Fruit fly (Drosophila melanogaster) whole organism, wandering third instar larva: Measurements from ENCODE around the gene CG3748.

ENCODE experiments used
- Dfd ChIP-seq: fragments of >200 bp; optimal IDR thresholded peaks from 2 replicates; lab custom pipeline; 2017; ENCODE audit warnings: missing biosample characterization, missing genetic modification characterization
- Hr78 ChIP-seq: fragments of >200 bp; optimal IDR thresholded peaks from 2 replicates; lab custom pipeline; 2017; ENCODE audit warnings: missing biosample characterization, missing genetic modification characterization
- N ChIP-seq: fragments of >200 bp; optimal IDR thresholded peaks from 2 replicates; lab custom pipeline; 2018; ENCODE audit warnings: missing biosample characterization, missing external identifiers, missing genetic modification characterization
- jim ChIP-seq: fragments of 175-275, 200-325 bp; sonication (Bioruptor generic); optimal IDR thresholded peaks from 2 replicates; lab custom pipeline; 2016; ENCODE audit warnings: missing biosample characterization, mild to moderate bottlenecking, missing genetic modification characterization

DNA sequence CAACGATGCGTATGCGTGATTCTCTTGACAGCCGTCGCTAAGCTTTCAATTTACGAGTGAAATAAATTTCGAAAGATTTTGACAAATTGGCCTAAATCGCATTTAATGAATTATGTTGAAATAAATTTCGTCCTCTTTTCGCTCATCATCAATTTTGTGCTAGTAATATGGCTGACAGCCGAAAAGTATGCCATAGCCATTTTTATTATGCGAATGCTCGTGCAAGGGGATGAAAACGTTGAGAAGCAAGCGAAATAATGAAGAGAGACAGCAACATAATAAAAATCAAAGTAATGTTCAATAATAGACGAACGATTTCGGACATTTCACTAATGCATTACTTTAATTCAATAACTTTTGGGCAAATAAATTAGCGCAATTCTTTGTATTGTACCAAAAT, 43.6 kb downstream of the CG3748 start:
- TF ChIP-seq N: no peak
- TF ChIP-seq jim (GFP tag; lab: Kevin White, UChicago): no peak
- TF ChIP-seq Dfd (GFP tag; lab: Kevin White, UChicago): no peak
- no peak for TF ChIP-seq Hr78 (GFP tag; lab: Kevin White, UChicago)
